Worm (Caenorhabditis elegans) whole organism, L1 larva: ENCODE measurements around the gene cdc-50.B.

Experiments used
- C04F5.9 ChIP-seq: sonication (generic microtip); optimal IDR thresholded peaks from 2 replicates; lab custom pipeline; 2016; ENCODE audit warnings: missing genetic modification characterization, missing compliant biosample characterization
- Y116A8C.19 ChIP-seq: sonication (generic microtip); optimal IDR thresholded peaks from 2 replicates; lab custom pipeline; 2016; ENCODE audit warnings: missing compliant biosample characterization, missing genetic modification characterization, borderline replicate concordance
- aha-1 ChIP-seq: fragments of 150-350 bp; optimal IDR thresholded peaks from 2 replicates; lab custom pipeline; 2014; ENCODE audit warnings: missing biosample characterization, missing genetic modification characterization
- alr-1 ChIP-seq: fragments of 200-800 bp; sonication (Bioruptor generic); optimal IDR thresholded peaks from 2 replicates; lab custom pipeline; 2018; ENCODE audit warnings: borderline replicate concordance, mild to moderate bottlenecking, missing genetic modification characterization, missing compliant biosample characterization
- aly-2 ChIP-seq: fragments of 150-350 bp; optimal IDR thresholded peaks from 2 replicates; lab custom pipeline; 2014; ENCODE audit warnings: missing biosample characterization, missing genetic modification characterization
- ama-1 ChIP-seq: fragments of 150-350 bp; optimal IDR thresholded peaks from 2 replicates; lab custom pipeline; 2014
- blmp-1 ChIP-seq: fragments of 150-350 bp; optimal IDR thresholded peaks from 2 replicates; lab custom pipeline; 2014; ENCODE audit warnings: missing biosample characterization, missing genetic modification characterization
- ceh-63 ChIP-seq: fragments of 200-800 bp; sonication (Bioruptor generic); optimal IDR thresholded peaks from 2 replicates; lab custom pipeline; 2018; ENCODE audit warnings: mild to moderate bottlenecking, missing genetic modification characterization, missing compliant biosample characterization
- ceh-8 ChIP-seq: fragments of 200-800 bp; sonication (Bioruptor generic); optimal IDR thresholded peaks from 2 replicates; lab custom pipeline; 2018; ENCODE audit warnings: mild to moderate bottlenecking, missing genetic modification characterization, moderate library complexity, missing compliant biosample characterization
- ceh-82 ChIP-seq, 3 experiments: fragments of 150-350 bp in 1 of 3; sonication (generic microtip) in 2 of 3; optimal IDR thresholded peaks; 2 replicates each; lab custom pipeline; 2014 to 2017; ENCODE audit warnings: missing biosample characterization in 3 of 3, missing genetic modification characterization in 3 of 3
- dpl-1 ChIP-seq, 3 experiments: fragments of 150-350 bp in 2 of 3; sonication (generic microtip) in 1 of 3; optimal IDR thresholded peaks; 2 replicates each; lab custom pipeline; 2014 to 2017; ENCODE audit warnings: missing biosample characterization in 3 of 3, missing genetic modification characterization in 3 of 3, missing genetic modification reagents in 3 of 3
- efl-1 ChIP-seq, 4 experiments: fragments of 150-350 bp; optimal IDR thresholded peaks in 3 of 4; peaks in 1 of 4; 1 replicate in 1 of 4; 2 replicates in 3 of 4; lab custom pipeline; 2014; ENCODE audit warnings: missing biosample characterization in 2 of 4, missing genetic modification characterization in 2 of 4, missing genetic modification reagents in 2 of 4
- efl-3 ChIP-seq: fragments of 200-800 bp; sonication (Bioruptor generic); optimal IDR thresholded peaks from 2 replicates; lab custom pipeline; 2018; ENCODE audit warnings: mild to moderate bottlenecking, missing genetic modification characterization, missing compliant biosample characterization
- egl-27 ChIP-seq, 2 experiments: fragments of 150-350 bp in 1 of 2; sonication (generic microtip); optimal IDR thresholded peaks; 3 replicates each; lab custom pipeline; 2017 to 2018; ENCODE audit warnings: missing biosample characterization in 2 of 2, missing genetic modification characterization in 2 of 2, missing genetic modification reagents in 2 of 2
- elt-2 ChIP-seq: sonication (generic microtip); optimal IDR thresholded peaks from 2 replicates; lab custom pipeline; 2016; ENCODE audit warnings: missing genetic modification characterization, mild to moderate bottlenecking, inconsistent platforms, missing compliant biosample characterization, missing genetic modification reagents
- elt-3 ChIP-seq, 6 experiments: fragments of 150-350 bp in 1 of 6; sonication (generic microtip); optimal IDR thresholded peaks; 2 replicates each; lab custom pipeline; 2017 to 2018; ENCODE audit warnings: missing biosample characterization in 6 of 6, missing genetic modification characterization in 6 of 6, inconsistent platforms in 1 of 6
- ets-5 ChIP-seq: fragments of 200-800 bp; sonication (Bioruptor generic); IDR thresholded peaks from 2 replicates; pipeline ENCODE4 v1.3.6; 2022; ENCODE audit warnings: missing genetic modification characterization, missing compliant biosample characterization
- fkh-4 ChIP-seq: sonication (generic microtip); optimal IDR thresholded peaks from 2 replicates; lab custom pipeline; 2016; ENCODE audit warnings: missing compliant biosample characterization, missing genetic modification characterization, borderline replicate concordance
- fkh-8 ChIP-seq: sonication (generic microtip); optimal IDR thresholded peaks from 2 replicates; lab custom pipeline; 2016; ENCODE audit warnings: mild to moderate bottlenecking, missing genetic modification characterization, missing compliant biosample characterization
- fos-1 ChIP-seq: fragments of 150-350 bp; optimal IDR thresholded peaks from 2 replicates; lab custom pipeline; 2014; ENCODE audit warnings: missing biosample characterization, missing genetic modification characterization
- grh-1 ChIP-seq: fragments of 200-800 bp; sonication (Bioruptor generic); IDR thresholded peaks from 2 replicates; pipeline ENCODE4 v1.3.6; 2022; ENCODE audit warnings: missing genetic modification reagents, missing genetic modification characterization, missing compliant biosample characterization
- hlh-17 ChIP-seq: fragments of 200-800 bp; sonication (Bioruptor generic); optimal IDR thresholded peaks from 2 replicates; lab custom pipeline; 2018; ENCODE audit warnings: missing genetic modification characterization, mild to moderate bottlenecking, missing compliant biosample characterization, moderate library complexity, borderline replicate concordance
- hlh-4 ChIP-seq: sonication (generic microtip); optimal IDR thresholded peaks from 2 replicates; lab custom pipeline; 2016; ENCODE audit warnings: mild to moderate bottlenecking, missing genetic modification characterization, missing compliant biosample characterization
- irx-1 ChIP-seq: sonication (generic microtip); optimal IDR thresholded peaks from 2 replicates; lab custom pipeline; 2016; ENCODE audit warnings: missing genetic modification characterization, missing compliant biosample characterization
- isw-1 ChIP-seq: fragments of 200-800 bp; sonication (Bioruptor generic); IDR thresholded peaks from 2 replicates; pipeline ENCODE4 v1.3.6; 2022; ENCODE audit warnings: missing genetic modification characterization, missing compliant biosample characterization
- lin-15B ChIP-seq: fragments of 150-350 bp; sonication (generic microtip); optimal IDR thresholded peaks from 3 replicates; lab custom pipeline; 2014; ENCODE audit warnings: missing biosample characterization, missing genetic modification characterization
- lin-39 ChIP-seq: fragments of 150-350 bp; optimal IDR thresholded peaks from 2 replicates; lab custom pipeline; 2014; ENCODE audit warnings: missing biosample characterization, missing genetic modification reagents, missing genetic modification characterization
- lir-3 ChIP-seq: sonication (generic microtip); optimal IDR thresholded peaks from 2 replicates; lab custom pipeline; 2016; ENCODE audit warnings: mild to moderate bottlenecking, missing genetic modification characterization, moderate library complexity, missing compliant biosample characterization; ENCODE audit not compliant: poor library complexity
- lsy-2 ChIP-seq, 2 experiments: fragments of 150-350 bp; optimal IDR thresholded peaks; 2 replicates each; lab custom pipeline; 2014; ENCODE audit warnings: missing biosample characterization in 2 of 2, missing genetic modification characterization in 2 of 2
- mab-9 ChIP-seq: fragments of 200-800 bp; sonication (Bioruptor generic); IDR thresholded peaks from 2 replicates; pipeline ENCODE4 v1.3.6; 2022; ENCODE audit warnings: missing genetic modification reagents, missing genetic modification characterization, missing compliant biosample characterization
- mdl-1 ChIP-seq, 2 experiments: fragments of 150-350 bp; optimal IDR thresholded peaks; 2 replicates each; lab custom pipeline; 2014 to 2017; ENCODE audit warnings: missing biosample characterization in 2 of 2, missing genetic modification characterization in 2 of 2, inconsistent platforms in 1 of 2
- nhr-12 ChIP-seq: sonication (generic microtip); optimal IDR thresholded peaks from 2 replicates; lab custom pipeline; 2017; ENCODE audit warnings: missing biosample characterization, missing genetic modification characterization
- nhr-19 ChIP-seq: fragments of 200-800 bp; sonication (Bioruptor generic); conservative IDR thresholded peaks from 2 replicates; pipeline ENCODE4 v1.3.6; 2022; ENCODE audit warnings: missing genetic modification characterization, missing compliant biosample characterization
- nhr-237 ChIP-seq: fragments of 150-350 bp; optimal IDR thresholded peaks from 2 replicates; lab custom pipeline; 2014; ENCODE audit warnings: missing biosample characterization, missing genetic modification characterization
- nhr-28 ChIP-seq: fragments of 150-350 bp; optimal IDR thresholded peaks from 2 replicates; lab custom pipeline; 2014; ENCODE audit warnings: missing biosample characterization, missing genetic modification characterization
- nhr-47 ChIP-seq: sonication (generic microtip); optimal IDR thresholded peaks from 2 replicates; lab custom pipeline; 2016; ENCODE audit warnings: mild to moderate bottlenecking, missing genetic modification characterization, moderate library complexity, missing compliant biosample characterization
- nhr-84 ChIP-seq: sonication (generic microtip); optimal IDR thresholded peaks from 2 replicates; lab custom pipeline; 2017; ENCODE audit warnings: missing biosample characterization, missing genetic modification characterization
- nhr-85 ChIP-seq: sonication (generic microtip); peaks from one replicate; lab custom pipeline; 2016; ENCODE audit warnings: missing genetic modification characterization, inconsistent platforms, missing compliant biosample characterization
- nhr-90 ChIP-seq: sonication (generic microtip); optimal IDR thresholded peaks from 2 replicates; lab custom pipeline; 2016; ENCODE audit warnings: mild to moderate bottlenecking, missing genetic modification characterization, missing compliant biosample characterization; ENCODE audit not compliant: poor library complexity
- pag-3 ChIP-seq: sonication (generic microtip); optimal IDR thresholded peaks from 2 replicates; lab custom pipeline; 2017; ENCODE audit warnings: missing genetic modification characterization, mild to moderate bottlenecking, missing compliant biosample characterization, antibody characterized with exemption, borderline replicate concordance; ENCODE audit not compliant: insufficient read depth
- pax-3 ChIP-seq: fragments of 200-800 bp; sonication (Bioruptor generic); optimal IDR thresholded peaks from 2 replicates; lab custom pipeline; 2018; ENCODE audit warnings: mild to moderate bottlenecking, missing genetic modification characterization, moderate library complexity, missing compliant biosample characterization
- skn-1 ChIP-seq: fragments of 150-350 bp; optimal IDR thresholded peaks from 2 replicates; lab custom pipeline; 2014; ENCODE audit warnings: missing biosample characterization, missing genetic modification characterization
- sox-4 ChIP-seq: sonication (generic microtip); optimal IDR thresholded peaks from 2 replicates; lab custom pipeline; 2016; ENCODE audit warnings: missing genetic modification characterization, missing compliant biosample characterization
- sptf-1 ChIP-seq: fragments of 150-350 bp; optimal IDR thresholded peaks from 2 replicates; lab custom pipeline; 2014; ENCODE audit warnings: missing biosample characterization, missing genetic modification characterization
- swsn-7 ChIP-seq: sonication (generic microtip); optimal IDR thresholded peaks from 2 replicates; lab custom pipeline; 2016; ENCODE audit warnings: missing genetic modification characterization, missing compliant biosample characterization
- unc-130 ChIP-seq: fragments of 150-350 bp; optimal IDR thresholded peaks from 2 replicates; lab custom pipeline; 2017; ENCODE audit warnings: missing biosample characterization, missing genetic modification characterization, inconsistent platforms
- unc-62 ChIP-seq: fragments of 150-350 bp; optimal IDR thresholded peaks from 2 replicates; lab custom pipeline; 2014; ENCODE audit warnings: missing biosample characterization, missing genetic modification reagents, missing genetic modification characterization
- unc-98 ChIP-seq: fragments of 200-800 bp; sonication (Bioruptor generic); IDR thresholded peaks from 2 replicates; pipeline ENCODE4 v1.3.6; 2022; ENCODE audit warnings: missing genetic modification characterization, missing compliant biosample characterization
- vab-15 ChIP-seq: sonication (generic microtip); optimal IDR thresholded peaks from 2 replicates; lab custom pipeline; 2017; ENCODE audit warnings: missing genotype, mild to moderate bottlenecking, missing genetic modification characterization, missing compliant biosample characterization
- zag-1 ChIP-seq: fragments of 150-350 bp; optimal IDR thresholded peaks from 2 replicates; lab custom pipeline; 2014; ENCODE audit warnings: missing biosample characterization, missing genetic modification characterization
- zip-4 ChIP-seq: fragments of 200-800 bp; sonication (Bioruptor generic); optimal IDR thresholded peaks from 2 replicates; lab custom pipeline; 2018; ENCODE audit warnings: mild to moderate bottlenecking, missing genetic modification characterization, moderate library complexity, missing compliant biosample characterization
- ztf-4 ChIP-seq: fragments of 150-350 bp; optimal IDR thresholded peaks from 2 replicates; lab custom pipeline; 2014; ENCODE audit warnings: missing biosample characterization, missing genetic modification characterization

cdc-50.B gene

ce11 chrIV:8782172-8782571 is 17.5 kb downstream of the cdc-50.B start (continued):
- TF ChIP-seq ceh-8 (GFP tag; lab: Kevin White, UChicago): no peak
- no peak for TF ChIP-seq fkh-8
- peak; percentile 32 for TF ChIP-seq nhr-237 (tag; lab: Kevin White, UChicago)
- TF ChIP-seq elt-2: peak; percentile 43
- TF ChIP-seq unc-98 (GFP tag; lab: Robert Waterston, UW): no peak
- no peak for TF ChIP-seq ama-1 (lab: Kevin White, UChicago)
- TF ChIP-seq hlh-4 (tag; lab: Kevin White, UChicago): no peak
- TF ChIP-seq isw-1 (GFP tag; lab: Robert Waterston, UW): peak; percentile 15; the same call in 1 of the 2 replicates
- no peak for TF ChIP-seq sox-4 (tag; lab: Kevin White, UChicago)
- TF ChIP-seq nhr-84 (tag; lab: Kevin White, UChicago): no peak
- TF ChIP-seq lir-3 (tag; lab: Kevin White, UChicago): peak; percentile 30
- TF ChIP-seq unc-62 (GFP tag; lab: Kevin White, UChicago): no peak
- peak; percentile 56 for TF ChIP-seq swsn-7 (tag; lab: Kevin White, UChicago)
- no peak for TF ChIP-seq hlh-17 (GFP tag; lab: Kevin White, UChicago)
- TF ChIP-seq egl-27 (tag; optimal IDR thresholded peaks at IDR 0.05; lab: Kevin White, UChicago): peak; percentile 28 to 56
- no peak for TF ChIP-seq C04F5.9
- peak; percentile 71 to 83 for TF ChIP-seq lsy-2 (tag; optimal IDR thresholded peaks at IDR 0.05; lab: Kevin White, UChicago)
- peak; percentile 78 for TF ChIP-seq pag-3 (tag; lab: Kevin White, UChicago)
- TF ChIP-seq zip-4: no peak
- no peak for TF ChIP-seq vab-15 (tag; lab: Kevin White, UChicago)
- TF ChIP-seq mab-9 (GFP tag; lab: Robert Waterston, UW): no peak
- TF ChIP-seq nhr-12 (tag; lab: Kevin White, UChicago): no peak
- TF ChIP-seq elt-3 (tag; optimal IDR thresholded peaks at IDR 0.05; lab: Kevin White, UChicago): peak in 2 of 6 experiments; percentile 35 to 56
- no peak for TF ChIP-seq alr-1 (tag; lab: Kevin White, UChicago)
- TF ChIP-seq nhr-19 (GFP tag; lab: Robert Waterston, UW): peak; percentile 62
- TF ChIP-seq efl-3 (GFP tag; lab: Kevin White, UChicago): no peak
- no peak for TF ChIP-seq sptf-1 (tag; lab: Kevin White, UChicago)
- peak; percentile 63 for TF ChIP-seq nhr-90 (tag; lab: Kevin White, UChicago)
- TF ChIP-seq fos-1 (tag; lab: Kevin White, UChicago): no peak
- TF ChIP-seq irx-1 (tag; lab: Kevin White, UChicago): peak; percentile 62
- TF ChIP-seq lin-15B (tag; lab: Kevin White, UChicago): no peak
- TF ChIP-seq grh-1 (GFP tag; lab: Robert Waterston, UW): no peak
- peak; percentile 99 for TF ChIP-seq nhr-85 (tag; lab: Kevin White, UChicago)
- TF ChIP-seq aly-2 (tag; lab: Kevin White, UChicago): no peak
- TF ChIP-seq Y116A8C.19 (tag; lab: Kevin White, UChicago): no peak
- peak; percentile 40 to 59 (median 53) for TF ChIP-seq dpl-1 (GFP tag; optimal IDR thresholded peaks at IDR 0.05; lab: Kevin White, UChicago)
- peak in 1 of 2 experiments; percentile 85 for TF ChIP-seq mdl-1 (tag; optimal IDR thresholded peaks at IDR 0.05; lab: Kevin White, UChicago)
- TF ChIP-seq unc-130: no peak
- TF ChIP-seq lin-39: no peak
- TF ChIP-seq aha-1 (tag; lab: Kevin White, UChicago): no peak
- peak; percentile 95 for TF ChIP-seq blmp-1 (tag; lab: Kevin White, UChicago)
- TF ChIP-seq zag-1 (tag; lab: Kevin White, UChicago): no peak
- TF ChIP-seq pax-3: no peak
- peak; percentile 68 for TF ChIP-seq nhr-47 (tag; lab: Kevin White, UChicago)
- TF ChIP-seq ztf-4 (tag; lab: Kevin White, UChicago): peak; percentile 47
- no peak for TF ChIP-seq fkh-4 (tag; lab: Kevin White, UChicago)
- no peak for TF ChIP-seq nhr-28 (tag; lab: Kevin White, UChicago)
- peak; percentile 49 for TF ChIP-seq skn-1 (tag; lab: Kevin White, UChicago)
- TF ChIP-seq efl-1 (optimal IDR thresholded peaks at IDR 0.05; lab: Kevin White, UChicago): peak; percentile 68 to 70
- TF ChIP-seq efl-1 (GFP tag; optimal IDR thresholded peaks at IDR 0.05 in 1 of 2; lab: Kevin White, UChicago): peak; percentile 32 to 94
- TF ChIP-seq ceh-82 (tag; optimal IDR thresholded peaks at IDR 0.05; lab: Kevin White, UChicago): peak; percentile 7 to 70 (median 18)
- no peak for TF ChIP-seq ets-5 (GFP tag; lab: Robert Waterston, UW)
- TF ChIP-seq ceh-63 (GFP tag; lab: Kevin White, UChicago): no peak
